Worm (Caenorhabditis elegans) whole organism, L4 larva: ENCODE measurements around the gene ttr-33.

Source experiments
- D1046.2 ChIP-seq: fragments of 200-800 bp; sonication (Bioruptor generic); IDR thresholded peaks from 2 replicates; pipeline ENCODE4 v1.3.6; 2022; ENCODE audit warnings: missing genetic modification characterization, missing compliant biosample characterization
- F37D6.2 ChIP-seq: sonication (generic microtip); optimal IDR thresholded peaks from 2 replicates; lab custom pipeline; 2016; ENCODE audit warnings: mild to moderate bottlenecking, missing genetic modification characterization, missing compliant biosample characterization
- ZK337.2 ChIP-seq: fragments of 200-800 bp; sonication (Bioruptor generic); IDR thresholded peaks from 2 replicates; pipeline ENCODE4 v1.3.6; 2022; ENCODE audit warnings: missing genetic modification reagents, missing genetic modification characterization, missing compliant biosample characterization
- attf-4 ChIP-seq: sonication (generic microtip); optimal IDR thresholded peaks from 3 replicates; lab custom pipeline; 2017; ENCODE audit warnings: missing biosample characterization, missing genetic modification characterization
- ceh-28 ChIP-seq: fragments of 150-350 bp; optimal IDR thresholded peaks from 2 replicates; lab custom pipeline; 2014; ENCODE audit warnings: missing biosample characterization, missing genetic modification reagents, missing genetic modification characterization
- ceh-82 ChIP-seq: sonication (generic microtip); optimal IDR thresholded peaks from 2 replicates; lab custom pipeline; 2017; ENCODE audit warnings: missing biosample characterization, missing genetic modification characterization
- ces-1 ChIP-seq: fragments of 150-350 bp; sonication (generic microtip); optimal IDR thresholded peaks from 4 replicates; lab custom pipeline; 2014; ENCODE audit warnings: missing biosample characterization, missing genetic modification reagents, missing genetic modification characterization
- cey-2 ChIP-seq: sonication (generic microtip); optimal IDR thresholded peaks from 3 replicates; lab custom pipeline; 2017; ENCODE audit warnings: missing genetic modification characterization, mild to moderate bottlenecking, missing compliant biosample characterization, antibody characterized with exemption, borderline replicate concordance; ENCODE audit not compliant: insufficient read depth
- ctbp-1 ChIP-seq: fragments of 200-800 bp; sonication (Bioruptor generic); IDR thresholded peaks from 2 replicates; pipeline ENCODE4 v1.3.6; 2022; ENCODE audit warnings: missing genetic modification reagents, missing genetic modification characterization, missing compliant biosample characterization
- daf-12 ChIP-seq: fragments of 150-350 bp; optimal IDR thresholded peaks from 2 replicates; lab custom pipeline; 2014; ENCODE audit warnings: missing biosample characterization, missing genetic modification reagents, missing genetic modification characterization
- daf-16 ChIP-seq, 3 experiments: sonication (generic microtip); optimal IDR thresholded peaks; 2 replicates each; lab custom pipeline; 2016 to 2017; ENCODE audit warnings: missing genetic modification characterization in 3 of 3, missing genetic modification reagents in 3 of 3, mild to moderate bottlenecking in 2 of 3, missing compliant biosample characterization in 2 of 3, missing biosample characterization in 1 of 3, moderate library complexity in 1 of 3
- daf-19 ChIP-seq: fragments of 200-800 bp; sonication (Bioruptor generic); conservative IDR thresholded peaks from 2 replicates; pipeline ENCODE4 v1.3.6; 2022; ENCODE audit warnings: missing genetic modification characterization, missing compliant biosample characterization
- dmd-6 ChIP-seq: fragments of 200-800 bp; sonication (Bioruptor generic); IDR thresholded peaks from 2 replicates; pipeline ENCODE4 v1.3.6; 2022; ENCODE audit warnings: missing genetic modification reagents, missing genetic modification characterization, missing compliant biosample characterization
- egl-43 ChIP-seq: fragments of 200-800 bp; sonication (Bioruptor generic); IDR thresholded peaks from 2 replicates; pipeline ENCODE4 v1.3.6; 2022; ENCODE audit warnings: missing genetic modification reagents, missing genetic modification characterization, missing compliant biosample characterization
- fkh-10 ChIP-seq: fragments of 150-350 bp; optimal IDR thresholded peaks from 2 replicates; lab custom pipeline; 2014; ENCODE audit warnings: missing biosample characterization, missing genetic modification reagents, missing genetic modification characterization
- fos-1 ChIP-seq: fragments of 150-350 bp; optimal IDR thresholded peaks from 2 replicates; lab custom pipeline; 2014; ENCODE audit warnings: missing biosample characterization, missing genetic modification characterization
- hif-1 ChIP-seq, 2 experiments: sonication (generic microtip); optimal IDR thresholded peaks; 2 replicates each; lab custom pipeline; 2016 to 2017; ENCODE audit warnings: missing compliant biosample characterization in 2 of 2, missing genetic modification characterization in 2 of 2, missing genetic modification reagents in 2 of 2, missing genotype in 2 of 2, mild to moderate bottlenecking in 1 of 2
- hlh-11 ChIP-seq: fragments of 200-800 bp; sonication (Bioruptor generic); optimal IDR thresholded peaks from 2 replicates; lab custom pipeline; 2018; ENCODE audit warnings: mild to moderate bottlenecking, missing genetic modification characterization, missing compliant biosample characterization
- hmg-1.1 ChIP-seq: fragments of 200-800 bp; sonication (Bioruptor generic); IDR thresholded peaks from 2 replicates; pipeline ENCODE4 v1.3.6; 2022; ENCODE audit warnings: missing genetic modification reagents, missing genetic modification characterization, missing compliant biosample characterization
- jun-1 ChIP-seq: fragments of 150-350 bp; optimal IDR thresholded peaks from 2 replicates; lab custom pipeline; 2014; ENCODE audit warnings: missing biosample characterization, missing genetic modification reagents, missing genetic modification characterization
- lin-29 ChIP-seq: fragments of 200-800 bp; sonication (Bioruptor generic); IDR thresholded peaks from 2 replicates; pipeline ENCODE4 v1.3.6; 2022; ENCODE audit warnings: missing genetic modification reagents, missing genetic modification characterization, missing compliant biosample characterization
- lir-3 ChIP-seq: sonication (generic microtip); optimal IDR thresholded peaks from 2 replicates; lab custom pipeline; 2016; ENCODE audit warnings: mild to moderate bottlenecking, missing genetic modification characterization, missing compliant biosample characterization
- lsy-2 ChIP-seq, 2 experiments: fragments of 150-350 bp in 1 of 2; sonication (generic microtip) in 1 of 2; optimal IDR thresholded peaks; 2 replicates each; lab custom pipeline; 2014 to 2017; ENCODE audit warnings: missing biosample characterization in 2 of 2, missing genetic modification characterization in 2 of 2
- mxl-2 ChIP-seq: fragments of 200-800 bp; sonication (Bioruptor generic); conservative IDR thresholded peaks from 2 replicates; pipeline ENCODE4 v1.3.6; 2022; ENCODE audit warnings: missing genetic modification reagents, missing genetic modification characterization, missing compliant biosample characterization
- nhr-102 ChIP-seq: sonication (generic microtip); optimal IDR thresholded peaks from 2 replicates; lab custom pipeline; 2016; ENCODE audit warnings: mild to moderate bottlenecking, missing genetic modification characterization, moderate library complexity, missing compliant biosample characterization
- nhr-11 ChIP-seq: fragments of 150-350 bp; optimal IDR thresholded peaks from 2 replicates; lab custom pipeline; 2014; ENCODE audit warnings: missing biosample characterization, missing genetic modification characterization
- nhr-111 ChIP-seq: fragments of 200-800 bp; sonication (Bioruptor generic); optimal IDR thresholded peaks from 2 replicates; lab custom pipeline; 2018; ENCODE audit warnings: mild to moderate bottlenecking, missing genetic modification characterization, missing compliant biosample characterization
- nhr-237 ChIP-seq: sonication (generic microtip); optimal IDR thresholded peaks from 2 replicates; lab custom pipeline; 2017; ENCODE audit warnings: missing biosample characterization, missing genetic modification characterization
- nhr-48 ChIP-seq: sonication (generic microtip); optimal IDR thresholded peaks from 2 replicates; lab custom pipeline; 2016; ENCODE audit warnings: mild to moderate bottlenecking, missing genetic modification characterization, missing compliant biosample characterization
- nhr-77 ChIP-seq: fragments of 150-350 bp; optimal IDR thresholded peaks from 2 replicates; lab custom pipeline; 2014; ENCODE audit warnings: missing biosample characterization, missing genetic modification characterization
- rbr-2 ChIP-seq: sonication (generic microtip); optimal IDR thresholded peaks from 2 replicates; lab custom pipeline; 2016; ENCODE audit warnings: missing genotype, missing genetic modification characterization, missing compliant biosample characterization
- sdz-12 ChIP-seq: fragments of 200-800 bp; sonication (Bioruptor generic); optimal IDR thresholded peaks from 2 replicates; lab custom pipeline; 2018; ENCODE audit warnings: mild to moderate bottlenecking, missing genetic modification characterization, missing compliant biosample characterization
- skn-1 ChIP-seq: fragments of 150-350 bp; optimal IDR thresholded peaks from 2 replicates; lab custom pipeline; 2014; ENCODE audit warnings: missing biosample characterization, missing genetic modification characterization
- snpc-1.2 ChIP-seq: fragments of 200-800 bp; sonication (Bioruptor generic); IDR thresholded peaks from 2 replicates; pipeline ENCODE4 v1.3.6; 2022; ENCODE audit warnings: missing genetic modification reagents, missing genetic modification characterization, missing compliant biosample characterization
- snpc-4 ChIP-seq: fragments of 150-350 bp; optimal IDR thresholded peaks from 2 replicates; lab custom pipeline; 2014; ENCODE audit warnings: missing biosample characterization, missing genetic modification characterization
- spr-3 ChIP-seq: fragments of 200-800 bp; sonication (Bioruptor generic); optimal IDR thresholded peaks from 2 replicates; lab custom pipeline; 2018; ENCODE audit warnings: mild to moderate bottlenecking, missing genetic modification characterization, missing compliant biosample characterization
- tra-1 ChIP-seq: fragments of 200-800 bp; sonication (Bioruptor generic); IDR thresholded peaks from 2 replicates; pipeline ENCODE4 v1.3.6; 2022; ENCODE audit warnings: missing genetic modification reagents, missing genetic modification characterization, missing compliant biosample characterization
- unc-62 ChIP-seq, 3 experiments: fragments of 150-350 bp in 1 of 3; sonication (generic microtip); optimal IDR thresholded peaks in 2 of 3; peaks in 1 of 3; 1 replicate in 1 of 3; 2 replicates in 2 of 3; lab custom pipeline; 2014 to 2017; ENCODE audit warnings: missing biosample characterization in 3 of 3, missing genetic modification characterization in 3 of 3, missing genetic modification reagents in 3 of 3, missing genotype in 1 of 3
- vab-7 ChIP-seq: fragments of 200-800 bp; sonication (Bioruptor generic); IDR thresholded peaks from 2 replicates; pipeline ENCODE4 v1.3.6; 2022; ENCODE audit warnings: missing genetic modification reagents, missing genetic modification characterization, missing compliant biosample characterization
- zag-1 ChIP-seq: fragments of 150-350 bp; optimal IDR thresholded peaks from 2 replicates; lab custom pipeline; 2014; ENCODE audit warnings: missing biosample characterization, missing genetic modification characterization
- zfp-2 ChIP-seq: sonication (generic microtip); optimal IDR thresholded peaks from 2 replicates; lab custom pipeline; 2016; ENCODE audit warnings: mild to moderate bottlenecking, missing genetic modification characterization, missing compliant biosample characterization
- zfp-3 ChIP-seq: fragments of 200-800 bp; sonication (Bioruptor generic); conservative IDR thresholded peaks from 2 replicates; pipeline ENCODE4 v1.3.6; 2022; ENCODE audit warnings: missing genetic modification reagents, missing genetic modification characterization, missing compliant biosample characterization

Gene ttr-33

DNA sequence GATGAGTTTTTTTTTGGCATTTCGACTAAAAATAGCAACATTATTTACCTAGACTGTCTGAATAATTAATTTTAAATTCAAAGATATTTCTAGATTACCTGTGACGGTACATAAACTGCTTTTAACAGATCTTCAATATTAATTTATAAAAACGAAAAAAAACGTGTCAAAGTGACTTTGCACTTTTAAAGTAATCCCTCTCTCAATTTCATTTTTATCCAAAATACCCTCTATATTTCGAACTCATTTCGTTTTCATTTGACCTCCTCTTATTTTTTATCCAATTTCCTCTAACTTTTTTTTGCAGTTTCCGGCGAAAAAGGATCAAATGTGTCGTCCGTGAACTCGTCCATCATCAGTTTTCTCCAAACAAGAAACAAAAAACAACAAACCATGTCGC, 37.7 kb upstream of the ttr-33 start, which contains the start of gene F40A3.4 (continued):
- TF ChIP-seq zfp-3 (GFP tag; lab: Robert Waterston, UW) (no peak), nhr-11 (no peak), snpc-1.2 (no peak), daf-19 (GFP tag; lab: Robert Waterston, UW) (no peak), hlh-11 (tag; lab: Kevin White, UChicago) (no peak)

DNA sequence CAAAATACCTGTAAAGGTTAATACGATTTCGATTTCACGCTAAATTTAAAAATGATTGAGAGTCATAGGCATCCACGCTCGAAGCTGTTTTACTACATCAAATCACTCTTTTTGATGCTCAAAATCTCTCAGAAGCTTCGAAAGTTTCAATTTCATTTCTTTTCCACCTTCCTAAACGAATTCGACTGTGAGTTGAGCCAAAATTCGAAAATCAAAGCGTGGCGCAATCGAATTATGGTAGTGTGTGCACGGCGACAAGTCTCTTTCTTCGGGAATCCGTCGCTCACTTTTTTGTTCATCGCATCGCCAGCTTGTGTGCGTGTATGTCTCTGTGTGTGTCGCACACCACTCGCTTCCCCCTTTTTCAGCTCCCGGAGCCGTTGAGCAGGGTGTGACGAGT, 35.2 kb upstream of the ttr-33 start:
- no peak for TF ChIP-seq jun-1 (tag; lab: Kevin White, UChicago)
- TF ChIP-seq lir-3 (tag; lab: Kevin White, UChicago) = no peak
- TF ChIP-seq dmd-6 = no peak
- peak; percentile 65 for TF ChIP-seq ces-1
- TF ChIP-seq ctbp-1 (GFP tag; lab: Robert Waterston, UW) = 0 out of 2 replicates have a peak, but pooled peaks have one; percentile 16
- TF ChIP-seq fkh-10 (GFP tag; lab: Kevin White, UChicago) = peak; percentile 55
- TF ChIP-seq, all 104 proteins: peak for 3

ce11 chrV:7870707-7871106, 33.0 kb upstream of the ttr-33 start, which contains the start of gene nipi-4:
TSS of gene nipi-4 (minus strand) at chrV:7870807.
- TF ChIP-seq fos-1 (no peak), rbr-2 (tag; lab: Kevin White, UChicago) (no peak), D1046.2 (GFP tag; lab: Robert Waterston, UW) (no peak), mxl-2 (GFP tag; lab: Robert Waterston, UW) (no peak), skn-1 (no peak), daf-12 (tag; lab: Kevin White, UChicago) (no peak), ceh-28 (tag; lab: Kevin White, UChicago) (no peak), nhr-237 (no peak), ces-1 (no peak), attf-4 (tag; lab: Kevin White, UChicago) (no peak), hmg-1.1 (GFP tag; lab: Robert Waterston, UW) (no peak), nhr-102 (tag; lab: Kevin White, UChicago) (no peak), zag-1 (tag; lab: Kevin White, UChicago) (no peak), daf-16 (GFP tag; optimal IDR thresholded peaks at IDR 0.05; lab: Kevin White, UChicago) (no peak), daf-16 (tag; optimal IDR thresholded peaks at IDR 0.05; lab: Kevin White, UChicago) (no peak), tra-1 (no peak), fkh-10 (GFP tag; lab: Kevin White, UChicago) (no peak), ZK337.2 (GFP tag; lab: Robert Waterston, UW) (no peak)

DNA sequence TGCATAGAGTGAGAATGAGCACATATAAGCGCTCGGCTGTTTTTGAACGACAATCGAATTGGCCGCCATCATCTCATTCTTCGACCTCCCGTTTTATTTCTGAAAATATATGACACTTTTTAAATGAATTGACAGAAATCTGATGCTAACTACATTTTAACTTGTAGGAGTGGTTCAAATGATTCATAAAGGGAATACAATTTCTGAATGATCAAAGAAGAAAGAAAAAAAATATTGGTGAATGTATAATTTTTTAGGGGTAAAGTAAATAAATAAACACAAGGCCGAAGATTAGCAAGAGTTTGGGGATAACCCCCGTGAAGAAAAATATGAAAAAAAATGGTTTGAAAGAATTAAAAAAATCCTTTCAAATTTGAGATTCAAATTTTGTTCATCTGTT, 27.0 kb upstream of the ttr-33 start, which contains the start of gene C37C3.11:
Gene C37C3.11, minus strand, starts transcription at position 101 of the 400 bp plus-strand sequence.
- TF ChIP-seq egl-43 (GFP tag; lab: Robert Waterston, UW) (no peak), D1046.2 (GFP tag; lab: Robert Waterston, UW) (no peak), nhr-48 (tag; lab: Kevin White, UChicago) (no peak), unc-62 (GFP tag; optimal IDR thresholded peaks at IDR 0.05 in 1 of 2; lab: Kevin White, UChicago) (no peak), unc-62 (tag; optimal IDR thresholded peaks at IDR 0.05; lab: Kevin White, UChicago) (no peak), vab-7 (no peak), lsy-2 (tag; optimal IDR thresholded peaks at IDR 0.05; lab: Kevin White, UChicago) (no peak), ceh-82 (tag; lab: Kevin White, UChicago) (no peak), F37D6.2 (tag; lab: Kevin White, UChicago) (no peak), nhr-77 (tag; lab: Kevin White, UChicago) (no peak), zfp-2 (tag; lab: Kevin White, UChicago) (no peak), nhr-111 (no peak), ceh-28 (tag; lab: Kevin White, UChicago) (no peak), hif-1 (tag; optimal IDR thresholded peaks at IDR 0.05; lab: Kevin White, UChicago) (no peak), spr-3 (GFP tag; lab: Kevin White, UChicago) (no peak), cey-2 (tag; lab: Kevin White, UChicago) (no peak), sdz-12 (no peak), snpc-4 (tag; lab: Kevin White, UChicago) (no peak), lin-29 (GFP tag; lab: Robert Waterston, UW) (no peak)
